Fruit fly (Drosophila melanogaster) whole organism, pupa: ENCODE measurements around the gene chb.

Source experiments
- CG10348 ChIP-seq: fragments of 200-800 bp; sonication (Bioruptor generic); IDR thresholded peaks from 2 replicates; pipeline ENCODE4 v1.3.6; 2022; ENCODE audit warnings: missing biosample characterization, missing genetic modification characterization
- CG12605 ChIP-seq: fragments of 200-800 bp; sonication (Bioruptor generic); IDR thresholded peaks from 2 replicates; pipeline ENCODE4 v1.3.6; 2022; ENCODE audit warnings: missing biosample characterization, missing genetic modification characterization
- CG14655 ChIP-seq: fragments of 200-800 bp; sonication (Bioruptor generic); optimal IDR thresholded peaks from 3 replicates; lab custom pipeline; 2017; ENCODE audit warnings: mild to moderate bottlenecking, missing biosample characterization, missing genetic modification reagents, missing genetic modification characterization
- CG17806 ChIP-seq: fragments of 200-800 bp; sonication (Bioruptor generic); optimal IDR thresholded peaks from 2 replicates; lab custom pipeline; 2018; ENCODE audit warnings: missing biosample characterization, mild to moderate bottlenecking, missing genetic modification characterization, moderate library complexity
- CG32121 ChIP-seq: fragments of 200-800 bp; sonication (Bioruptor generic); IDR thresholded peaks from 2 replicates; pipeline ENCODE4 v1.3.6; 2022; ENCODE audit warnings: missing biosample characterization, missing genetic modification characterization
- CG34367 ChIP-seq: fragments of 200-800 bp; sonication (Bioruptor generic); optimal IDR thresholded peaks from 2 replicates; lab custom pipeline; 2018; ENCODE audit warnings: missing biosample characterization, mild to moderate bottlenecking, missing genetic modification characterization
- CG4496 ChIP-seq: fragments of 200-800 bp; sonication (Bioruptor generic); IDR thresholded peaks from 3 replicates; pipeline ENCODE4 v1.3.6; 2022; ENCODE audit warnings: missing biosample characterization, missing genetic modification characterization
- CG9948 ChIP-seq: fragments of 200-800 bp; sonication (Bioruptor generic); optimal IDR thresholded peaks from 2 replicates; lab custom pipeline; 2018; ENCODE audit warnings: missing biosample characterization, mild to moderate bottlenecking, missing genetic modification characterization, moderate library complexity
- D1 ChIP-seq: fragments of 200-800 bp; sonication (Bioruptor generic); optimal IDR thresholded peaks from 2 replicates; lab custom pipeline; 2018; ENCODE audit warnings: missing biosample characterization, mild to moderate bottlenecking, missing genetic modification characterization, moderate library complexity
- EcR ChIP-seq: fragments of 200-800 bp; sonication (Bioruptor generic); optimal IDR thresholded peaks from 3 replicates; lab custom pipeline; 2019; ENCODE audit warnings: missing biosample characterization, missing genetic modification characterization, mild to moderate bottlenecking, moderate library complexity, missing genetic modification reagents
- Snoo ChIP-seq: fragments of 200-800 bp; sonication (Bioruptor generic); optimal IDR thresholded peaks from 3 replicates; lab custom pipeline; 2017; ENCODE audit warnings: missing biosample characterization, mild to moderate bottlenecking, missing genetic modification characterization, inconsistent platforms
- fd96Ca ChIP-seq: fragments of 200-800 bp; sonication (Bioruptor generic); IDR thresholded peaks from 3 replicates; pipeline ENCODE4 v1.3.6; 2022; ENCODE audit warnings: missing biosample characterization, missing genetic modification characterization
- gl ChIP-seq: fragments of 200-800 bp; sonication (Bioruptor generic); optimal IDR thresholded peaks from 2 replicates; lab custom pipeline; 2018; ENCODE audit warnings: missing biosample characterization, mild to moderate bottlenecking, missing genetic modification characterization
- rn ChIP-seq: fragments of 200-800 bp; sonication (Bioruptor generic); IDR thresholded peaks from 2 replicates; pipeline ENCODE4 v1.3.6; 2022; ENCODE audit warnings: missing biosample characterization, missing genetic modification characterization

- peak; percentile 70; the same call in 2 of the 3 replicates for TF ChIP-seq fd96Ca (GFP tag; lab: Robert Waterston, UW)
- TF ChIP-seq D1: no peak
- no peak for TF ChIP-seq CG10348
- no peak for TF ChIP-seq CG17806 (tag; lab: Kevin White, UChicago)
- peak; percentile 35 for TF ChIP-seq Snoo (tag; lab: Kevin White, UChicago)
- TF ChIP-seq gl (tag; lab: Kevin White, UChicago): no peak
- TF ChIP-seq CG4496 (GFP tag; lab: Robert Waterston, UW): peak; percentile 39; the same call in 2 of the 3 replicates
- peak; percentile 6 for TF ChIP-seq CG12605 (GFP tag; lab: Robert Waterston, UW)
- TF ChIP-seq rn: no peak
- TF ChIP-seq CG34367 (tag; lab: Kevin White, UChicago): no peak
- peak; percentile 97 for TF ChIP-seq EcR
- no peak for TF ChIP-seq CG14655 (GFP tag; lab: Kevin White, UChicago)
- peak; percentile 40 for TF ChIP-seq CG32121 (GFP tag; lab: Robert Waterston, UW)
- no peak for TF ChIP-seq CG9948 (tag; lab: Kevin White, UChicago)
These were observed 52.1 kb downstream of the chb start for dm6 chr3L:21224701-21225223.
